Worm (Caenorhabditis elegans) whole organism, early embryonic: ENCODE measurements around the gene F46C5.10.

Source experiments
- F13C5.2 ChIP-seq: sonication (generic microtip); optimal IDR thresholded peaks from 2 replicates; lab custom pipeline; 2017; ENCODE audit warnings: mild to moderate bottlenecking, missing genetic modification characterization, inconsistent platforms, missing compliant biosample characterization
- ama-1 ChIP-seq: fragments of 150-350 bp; optimal IDR thresholded peaks from 2 replicates; lab custom pipeline; 2014
- ets-7 ChIP-seq: sonication (generic microtip); optimal IDR thresholded peaks from 2 replicates; lab custom pipeline; 2016; ENCODE audit warnings: missing genotype, missing genetic modification characterization, missing compliant biosample characterization
- flt-1 ChIP-seq: fragments of 200-800 bp; sonication (Bioruptor generic); IDR thresholded peaks from 2 replicates; pipeline ENCODE4 v1.3.6; 2022; ENCODE audit warnings: missing genetic modification characterization, missing compliant biosample characterization
- hnd-1 ChIP-seq: sonication (generic microtip); optimal IDR thresholded peaks from 2 replicates; lab custom pipeline; 2016; ENCODE audit warnings: missing genetic modification characterization, missing compliant biosample characterization
- scrt-1 ChIP-seq: fragments of 200-800 bp; sonication (Bioruptor generic); IDR thresholded peaks from 2 replicates; pipeline ENCODE4 v1.3.6; 2022; ENCODE audit warnings: missing genetic modification characterization, missing compliant biosample characterization
- tbx-11 ChIP-seq: fragments of 200-800 bp; sonication (Bioruptor generic); IDR thresholded peaks from 2 replicates; pipeline ENCODE4 v1.3.6; 2022; ENCODE audit warnings: missing genetic modification characterization, missing compliant biosample characterization
- tbx-37 ChIP-seq: fragments of 200-800 bp; sonication (Bioruptor generic); conservative IDR thresholded peaks from 2 replicates; pipeline ENCODE4 v1.3.6; 2022; ENCODE audit warnings: missing genetic modification reagents, missing genetic modification characterization, missing compliant biosample characterization

DNA sequence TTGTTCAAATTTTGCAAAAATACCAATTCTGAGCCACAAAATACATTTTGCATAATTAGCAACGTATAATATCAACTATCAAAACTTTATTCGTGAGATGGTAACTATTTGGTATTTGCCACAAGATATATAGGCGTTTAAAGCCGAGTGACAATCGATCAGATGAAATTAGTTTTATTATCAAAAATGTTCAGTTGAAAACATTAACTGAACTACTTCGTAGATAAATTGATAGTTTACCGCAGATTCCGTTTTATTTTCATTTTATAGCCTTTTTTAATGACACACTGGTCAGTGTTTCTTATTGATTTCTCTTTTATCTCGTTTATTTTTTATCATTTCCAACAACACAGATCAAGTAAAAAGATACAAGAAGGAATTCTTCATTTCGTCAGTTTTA, 1.6 kb downstream of the F46C5.10 start:
- TF ChIP-seq hnd-1 (tag; lab: Kevin White, UChicago) (no peak), F13C5.2 (tag; lab: Kevin White, UChicago) (no peak), scrt-1 (no peak), tbx-11 (GFP tag; lab: Robert Waterston, UW) (no peak), ama-1 (lab: Kevin White, UChicago) (no peak), tbx-37 (no peak), ets-7 (tag; lab: Kevin White, UChicago) (no peak), flt-1 (GFP tag; lab: Robert Waterston, UW) (no peak)
